6 worm cellular contexts compared by ENCODE assay signal in genomic region chrX:13318316-13318715, ce11.
TF ChIP-seq lines count a peak whose summit lies in the region.

No protein-coding gene starts in this region.

TF ChIP-seq in whole organism, L1 larva, 84 proteins besides CTCF, POLR2A, EP300 and RAD21 (continues in another document):
- no peak for TF ChIP-seq lin-35 (GFP tag; optimal IDR thresholded peaks at IDR 0.05; lab: Kevin White, UChicago)
- no peak for TF ChIP-seq swsn-7 (tag; optimal IDR thresholded peaks at IDR 0.05; lab: Kevin White, UChicago)
- TF ChIP-seq sptf-1 (tag; optimal IDR thresholded peaks at IDR 0.05; lab: Kevin White, UChicago) = no peak
- TF ChIP-seq nhr-84 (tag; optimal IDR thresholded peaks at IDR 0.05; lab: Kevin White, UChicago) = no peak
- no peak for TF ChIP-seq isw-1 (GFP tag; IDR thresholded peaks at IDR 0.05; lab: Robert Waterston, UW)
- TF ChIP-seq nhr-71 (tag; optimal IDR thresholded peaks at IDR 0.05; lab: Kevin White, UChicago) = peak; percentile 54
- TF ChIP-seq irx-1 (tag; optimal IDR thresholded peaks at IDR 0.05; lab: Kevin White, UChicago) = no peak
- no peak for TF ChIP-seq nhr-11 (tag; optimal IDR thresholded peaks at IDR 0.05; lab: Kevin White, UChicago)
- TF ChIP-seq dsc-1 (tag; optimal IDR thresholded peaks at IDR 0.05; lab: Kevin White, UChicago) = peak; percentile 5
- TF ChIP-seq ztf-4 (tag; optimal IDR thresholded peaks at IDR 0.05; lab: Kevin White, UChicago) = no peak
- no peak for TF ChIP-seq unc-98 (GFP tag; IDR thresholded peaks at IDR 0.05; lab: Robert Waterston, UW)
- no peak for TF ChIP-seq efl-3 (GFP tag; optimal IDR thresholded peaks at IDR 0.05; lab: Kevin White, UChicago)
- TF ChIP-seq unc-130 (tag; optimal IDR thresholded peaks at IDR 0.05; lab: Kevin White, UChicago) = peak; percentile 58
- TF ChIP-seq blmp-1 (tag; optimal IDR thresholded peaks at IDR 0.05; lab: Kevin White, UChicago) = no peak
- no peak for TF ChIP-seq hpl-2 (GFP tag; optimal IDR thresholded peaks at IDR 0.05; lab: Kevin White, UChicago)
- TF ChIP-seq snu-23 (GFP tag; optimal IDR thresholded peaks at IDR 0.05; lab: Kevin White, UChicago) = peak; percentile 7

TF ChIP-seq in whole organism, L2 larva, 48 proteins besides CTCF, POLR2A, EP300 and RAD21:
- TF ChIP-seq nhr-6 (tag; optimal IDR thresholded peaks at IDR 0.05; lab: Kevin White, UChicago) (no peak), nhr-129 (tag; optimal IDR thresholded peaks at IDR 0.05; lab: Kevin White, UChicago) (peak; percentile 27), unc-62 (GFP tag; optimal IDR thresholded peaks at IDR 0.05; lab: Kevin White, UChicago) (no peak), sem-4 (tag; optimal IDR thresholded peaks at IDR 0.05; lab: Kevin White, UChicago) (no peak), lin-13 (GFP tag; optimal IDR thresholded peaks at IDR 0.05; lab: Kevin White, UChicago) (no peak), sma-3 (GFP tag; optimal IDR thresholded peaks at IDR 0.05; lab: Kevin White, UChicago) (no peak), blmp-1 (tag; optimal IDR thresholded peaks at IDR 0.05; lab: Kevin White, UChicago; ENCODE audit: insufficient read depth) (no peak), ama-1 (optimal IDR thresholded peaks at IDR 0.05; lab: Kevin White, UChicago) (no peak), sma-9 (GFP tag; optimal IDR thresholded peaks at IDR 0.05; lab: Kevin White, UChicago) (peak; percentile 1), sma-9 (tag; optimal IDR thresholded peaks at IDR 0.05; lab: Kevin White, UChicago) (no peak), R02D3.7 (tag; optimal IDR thresholded peaks at IDR 0.05; lab: Kevin White, UChicago) (no peak)

TF ChIP-seq in whole organism, L3 larva, 47 proteins besides CTCF, POLR2A, EP300 and RAD21:
- TF ChIP-seq mdl-1 (tag; optimal IDR thresholded peaks at IDR 0.05; lab: Kevin White, UChicago) = no peak
- TF ChIP-seq fkh-2 (tag; optimal IDR thresholded peaks at IDR 0.05; lab: Kevin White, UChicago) = no peak
- TF ChIP-seq lin-15B (tag; optimal IDR thresholded peaks at IDR 0.05; lab: Kevin White, UChicago) = no peak
- peak; percentile 31 for TF ChIP-seq elt-2 (tag; optimal IDR thresholded peaks at IDR 0.05; lab: Kevin White, UChicago)
- TF ChIP-seq unc-39 (tag; optimal IDR thresholded peaks at IDR 0.05; lab: Kevin White, UChicago) = no peak
- TF ChIP-seq nhr-25 (tag; optimal IDR thresholded peaks at IDR 0.05; lab: Kevin White, UChicago) = no peak
- TF ChIP-seq nhr-12 (tag; optimal IDR thresholded peaks at IDR 0.05; lab: Kevin White, UChicago) = no peak

TF ChIP-seq in whole organism, L4 larva, 104 proteins besides CTCF, POLR2A, EP300 and RAD21:
- TF ChIP-seq daf-12 (tag; optimal IDR thresholded peaks at IDR 0.05; lab: Kevin White, UChicago) (no peak), lir-3 (tag; optimal IDR thresholded peaks at IDR 0.05; lab: Kevin White, UChicago) (no peak), aha-1 (tag; lab: Kevin White, UChicago) (no peak), hlh-30 (tag; optimal IDR thresholded peaks at IDR 0.05; lab: Kevin White, UChicago; ENCODE audit: insufficient read depth) (peak; percentile 72), daf-19 (GFP tag; conservative IDR thresholded peaks at IDR 0.05; lab: Robert Waterston, UW) (no peak), mes-2 (tag; optimal IDR thresholded peaks at IDR 0.05; lab: Kevin White, UChicago; ENCODE audit: poor library complexity, severe bottlenecking) (no peak), ceh-32 (tag; optimal IDR thresholded peaks at IDR 0.05; lab: Kevin White, UChicago; ENCODE audit: poor library complexity) (no peak), D1046.2 (GFP tag; IDR thresholded peaks at IDR 0.05; lab: Robert Waterston, UW) (no peak), tra-1 (GFP tag; IDR thresholded peaks at IDR 0.05; lab: Robert Waterston, UW) (no peak), egl-27 (tag; optimal IDR thresholded peaks at IDR 0.05; lab: Kevin White, UChicago) (no peak), mdl-1 (tag; optimal IDR thresholded peaks at IDR 0.05; lab: Kevin White, UChicago) (peak in 1 of 2 experiments; percentile 20), sdz-12 (GFP tag; optimal IDR thresholded peaks at IDR 0.05; lab: Kevin White, UChicago) (no peak), ama-1 (optimal IDR thresholded peaks at IDR 0.05; lab: Kevin White, UChicago) (no peak), dve-1 (tag; optimal IDR thresholded peaks at IDR 0.05; lab: Kevin White, UChicago; ENCODE audit: insufficient read depth) (peak; percentile 66)
TF ChIP-seq in whole organism, L4 larva: peak in this region for 3.

TF ChIP-seq in whole organism, mixed stage, embryonic, 35 proteins besides CTCF, POLR2A, EP300 and RAD21:
- TF ChIP-seq hlh-1 (tag; optimal IDR thresholded peaks at IDR 0.05; lab: Kevin White, UChicago) = peak; percentile 16
- TF ChIP-seq lsy-2 (tag; optimal IDR thresholded peaks at IDR 0.05; lab: Kevin White, UChicago) = no peak

TF ChIP-seq in whole organism, young adult, 124 proteins besides CTCF, POLR2A, EP300 and RAD21:
- TF ChIP-seq cebp-1 (GFP tag; IDR thresholded peaks at IDR 0.05; lab: Robert Waterston, UW) = no peak
- TF ChIP-seq cebp-1 (tag; optimal IDR thresholded peaks at IDR 0.05; lab: Kevin White, UChicago) = peak; percentile 20
- no peak for TF ChIP-seq hmg-20 (GFP tag; IDR thresholded peaks at IDR 0.05; lab: Robert Waterston, UW)
